Worm (Caenorhabditis elegans) whole organism, L1 larva: ENCODE measurements around the gene T26G10.4.

Experiments
- C04F5.9 ChIP-seq: sonication (generic microtip); optimal IDR thresholded peaks from 2 replicates; lab custom pipeline; 2016; ENCODE audit warnings: missing genetic modification characterization, missing compliant biosample characterization
- C16A3.4 ChIP-seq: fragments of 150-350 bp; optimal IDR thresholded peaks from 2 replicates; lab custom pipeline; 2014; ENCODE audit warnings: missing biosample characterization, missing genetic modification characterization
- C34B4.2 ChIP-seq: sonication (generic microtip); optimal IDR thresholded peaks from 2 replicates; lab custom pipeline; 2017; ENCODE audit warnings: mild to moderate bottlenecking, missing genetic modification characterization, missing compliant biosample characterization
- F16B12.6 ChIP-seq: fragments of 150-350 bp; optimal IDR thresholded peaks from 2 replicates; lab custom pipeline; 2014; ENCODE audit warnings: missing biosample characterization, missing genetic modification characterization
- Y116A8C.19 ChIP-seq: sonication (generic microtip); optimal IDR thresholded peaks from 2 replicates; lab custom pipeline; 2016; ENCODE audit warnings: missing compliant biosample characterization, missing genetic modification characterization, borderline replicate concordance
- aha-1 ChIP-seq: fragments of 150-350 bp; optimal IDR thresholded peaks from 2 replicates; lab custom pipeline; 2014; ENCODE audit warnings: missing biosample characterization, missing genetic modification characterization
- alr-1 ChIP-seq: fragments of 200-800 bp; sonication (Bioruptor generic); optimal IDR thresholded peaks from 2 replicates; lab custom pipeline; 2018; ENCODE audit warnings: borderline replicate concordance, mild to moderate bottlenecking, missing genetic modification characterization, missing compliant biosample characterization
- aly-2 ChIP-seq: fragments of 150-350 bp; optimal IDR thresholded peaks from 2 replicates; lab custom pipeline; 2014; ENCODE audit warnings: missing biosample characterization, missing genetic modification characterization
- ama-1 ChIP-seq: fragments of 150-350 bp; optimal IDR thresholded peaks from 2 replicates; lab custom pipeline; 2014
- blmp-1 ChIP-seq: fragments of 150-350 bp; optimal IDR thresholded peaks from 2 replicates; lab custom pipeline; 2014; ENCODE audit warnings: missing biosample characterization, missing genetic modification characterization
- ceh-8 ChIP-seq: fragments of 200-800 bp; sonication (Bioruptor generic); optimal IDR thresholded peaks from 2 replicates; lab custom pipeline; 2018; ENCODE audit warnings: mild to moderate bottlenecking, missing genetic modification characterization, moderate library complexity, missing compliant biosample characterization
- ceh-90 ChIP-seq: sonication (generic microtip); optimal IDR thresholded peaks from 2 replicates; lab custom pipeline; 2016; ENCODE audit warnings: missing genetic modification characterization, missing compliant biosample characterization
- dpl-1 ChIP-seq, 3 experiments: fragments of 150-350 bp in 2 of 3; sonication (generic microtip) in 1 of 3; optimal IDR thresholded peaks; 2 replicates each; lab custom pipeline; 2014 to 2017; ENCODE audit warnings: missing biosample characterization in 3 of 3, missing genetic modification characterization in 3 of 3, missing genetic modification reagents in 3 of 3
- egl-13 ChIP-seq: sonication (generic microtip); optimal IDR thresholded peaks from 2 replicates; lab custom pipeline; 2016; ENCODE audit warnings: missing genotype, missing genetic modification reagents, missing genetic modification characterization, missing compliant biosample characterization
- egl-27 ChIP-seq, 2 experiments: fragments of 150-350 bp in 1 of 2; sonication (generic microtip); optimal IDR thresholded peaks; 3 replicates each; lab custom pipeline; 2017 to 2018; ENCODE audit warnings: missing biosample characterization in 2 of 2, missing genetic modification characterization in 2 of 2, missing genetic modification reagents in 2 of 2
- elt-2 ChIP-seq: sonication (generic microtip); optimal IDR thresholded peaks from 2 replicates; lab custom pipeline; 2016; ENCODE audit warnings: missing genetic modification characterization, mild to moderate bottlenecking, inconsistent platforms, missing compliant biosample characterization, missing genetic modification reagents
- ets-5 ChIP-seq: fragments of 200-800 bp; sonication (Bioruptor generic); IDR thresholded peaks from 2 replicates; pipeline ENCODE4 v1.3.6; 2022; ENCODE audit warnings: missing genetic modification characterization, missing compliant biosample characterization
- fkh-10 ChIP-seq: sonication (generic microtip); optimal IDR thresholded peaks from 2 replicates; lab custom pipeline; 2017; ENCODE audit warnings: missing biosample characterization, missing genetic modification reagents, missing genetic modification characterization
- fkh-4 ChIP-seq: sonication (generic microtip); optimal IDR thresholded peaks from 2 replicates; lab custom pipeline; 2016; ENCODE audit warnings: missing compliant biosample characterization, missing genetic modification characterization, borderline replicate concordance
- fos-1 ChIP-seq: fragments of 150-350 bp; optimal IDR thresholded peaks from 2 replicates; lab custom pipeline; 2014; ENCODE audit warnings: missing biosample characterization, missing genetic modification characterization
- grh-1 ChIP-seq: fragments of 200-800 bp; sonication (Bioruptor generic); IDR thresholded peaks from 2 replicates; pipeline ENCODE4 v1.3.6; 2022; ENCODE audit warnings: missing genetic modification reagents, missing genetic modification characterization, missing compliant biosample characterization
- hlh-17 ChIP-seq: fragments of 200-800 bp; sonication (Bioruptor generic); optimal IDR thresholded peaks from 2 replicates; lab custom pipeline; 2018; ENCODE audit warnings: missing genetic modification characterization, mild to moderate bottlenecking, missing compliant biosample characterization, moderate library complexity, borderline replicate concordance
- hpl-2 ChIP-seq: fragments of 150-350 bp; optimal IDR thresholded peaks from 2 replicates; lab custom pipeline; 2014; ENCODE audit warnings: missing biosample characterization, missing genetic modification reagents, missing genetic modification characterization
- irx-1 ChIP-seq: sonication (generic microtip); optimal IDR thresholded peaks from 2 replicates; lab custom pipeline; 2016; ENCODE audit warnings: missing genetic modification characterization, missing compliant biosample characterization
- jun-1 ChIP-seq: fragments of 150-350 bp; optimal IDR thresholded peaks from 2 replicates; lab custom pipeline; 2014; ENCODE audit warnings: missing biosample characterization, missing genetic modification reagents, missing genetic modification characterization
- lin-14 ChIP-seq: fragments of 200-800 bp; sonication (Bioruptor generic); optimal IDR thresholded peaks from 2 replicates; lab custom pipeline; 2018; ENCODE audit warnings: mild to moderate bottlenecking, missing genetic modification characterization, moderate library complexity, missing compliant biosample characterization
- lin-15B ChIP-seq: fragments of 150-350 bp; sonication (generic microtip); optimal IDR thresholded peaks from 3 replicates; lab custom pipeline; 2014; ENCODE audit warnings: missing biosample characterization, missing genetic modification characterization
- lin-35 ChIP-seq, 2 experiments: fragments of 150-350 bp; optimal IDR thresholded peaks; 2 replicates each; lab custom pipeline; 2014; ENCODE audit warnings: missing biosample characterization in 2 of 2, missing genetic modification characterization in 2 of 2, missing genetic modification reagents in 2 of 2
- lir-3 ChIP-seq: sonication (generic microtip); optimal IDR thresholded peaks from 2 replicates; lab custom pipeline; 2016; ENCODE audit warnings: mild to moderate bottlenecking, missing genetic modification characterization, moderate library complexity, missing compliant biosample characterization; ENCODE audit not compliant: poor library complexity
- lsy-2 ChIP-seq, 2 experiments: fragments of 150-350 bp; optimal IDR thresholded peaks; 2 replicates each; lab custom pipeline; 2014; ENCODE audit warnings: missing biosample characterization in 2 of 2, missing genetic modification characterization in 2 of 2
- mab-9 ChIP-seq: fragments of 200-800 bp; sonication (Bioruptor generic); IDR thresholded peaks from 2 replicates; pipeline ENCODE4 v1.3.6; 2022; ENCODE audit warnings: missing genetic modification reagents, missing genetic modification characterization, missing compliant biosample characterization
- mdl-1 ChIP-seq, 2 experiments: fragments of 150-350 bp; optimal IDR thresholded peaks; 2 replicates each; lab custom pipeline; 2014 to 2017; ENCODE audit warnings: missing biosample characterization in 2 of 2, missing genetic modification characterization in 2 of 2, inconsistent platforms in 1 of 2
- mef-2 ChIP-seq: fragments of 150-350 bp; optimal IDR thresholded peaks from 2 replicates; lab custom pipeline; 2014; ENCODE audit warnings: missing biosample characterization, missing genetic modification characterization
- mep-1 ChIP-seq: fragments of 150-350 bp; optimal IDR thresholded peaks from 2 replicates; lab custom pipeline; 2014; ENCODE audit warnings: missing biosample characterization, missing genetic modification characterization
- nhr-11 ChIP-seq: fragments of 150-350 bp; optimal IDR thresholded peaks from 2 replicates; lab custom pipeline; 2014; ENCODE audit warnings: missing biosample characterization, missing genetic modification characterization
- nhr-19 ChIP-seq: fragments of 200-800 bp; sonication (Bioruptor generic); conservative IDR thresholded peaks from 2 replicates; pipeline ENCODE4 v1.3.6; 2022; ENCODE audit warnings: missing genetic modification characterization, missing compliant biosample characterization
- nhr-237 ChIP-seq: fragments of 150-350 bp; optimal IDR thresholded peaks from 2 replicates; lab custom pipeline; 2014; ENCODE audit warnings: missing biosample characterization, missing genetic modification characterization
- nhr-85 ChIP-seq: sonication (generic microtip); peaks from one replicate; lab custom pipeline; 2016; ENCODE audit warnings: missing genetic modification characterization, inconsistent platforms, missing compliant biosample characterization
- nhr-90 ChIP-seq: sonication (generic microtip); optimal IDR thresholded peaks from 2 replicates; lab custom pipeline; 2016; ENCODE audit warnings: mild to moderate bottlenecking, missing genetic modification characterization, missing compliant biosample characterization; ENCODE audit not compliant: poor library complexity
- snpc-4 ChIP-seq: fragments of 150-350 bp; optimal IDR thresholded peaks from 2 replicates; lab custom pipeline; 2014; ENCODE audit warnings: missing biosample characterization, missing genetic modification characterization
- snu-23 ChIP-seq: sonication (generic microtip); optimal IDR thresholded peaks from 2 replicates; lab custom pipeline; 2016; ENCODE audit warnings: missing genetic modification characterization, missing compliant biosample characterization
- sox-4 ChIP-seq: sonication (generic microtip); optimal IDR thresholded peaks from 2 replicates; lab custom pipeline; 2016; ENCODE audit warnings: missing genetic modification characterization, missing compliant biosample characterization
- sptf-1 ChIP-seq: fragments of 150-350 bp; optimal IDR thresholded peaks from 2 replicates; lab custom pipeline; 2014; ENCODE audit warnings: missing biosample characterization, missing genetic modification characterization
- tbx-2 ChIP-seq: sonication (generic microtip); optimal IDR thresholded peaks from 2 replicates; lab custom pipeline; 2016; ENCODE audit warnings: missing genetic modification characterization, missing compliant biosample characterization
- tlp-1 ChIP-seq: fragments of 150-350 bp; optimal IDR thresholded peaks from 2 replicates; lab custom pipeline; 2014; ENCODE audit warnings: missing biosample characterization, missing genetic modification characterization
- unc-30 ChIP-seq: sonication (generic microtip); optimal IDR thresholded peaks from 2 replicates; lab custom pipeline; 2017; ENCODE audit warnings: missing biosample characterization, missing genetic modification characterization
- xbp-1 ChIP-seq: sonication (generic microtip); optimal IDR thresholded peaks from 2 replicates; lab custom pipeline; 2016; ENCODE audit warnings: missing genetic modification characterization, missing compliant biosample characterization
- zip-4 ChIP-seq: fragments of 200-800 bp; sonication (Bioruptor generic); optimal IDR thresholded peaks from 2 replicates; lab custom pipeline; 2018; ENCODE audit warnings: mild to moderate bottlenecking, missing genetic modification characterization, moderate library complexity, missing compliant biosample characterization
- ztf-4 ChIP-seq: fragments of 150-350 bp; optimal IDR thresholded peaks from 2 replicates; lab custom pipeline; 2014; ENCODE audit warnings: missing biosample characterization, missing genetic modification characterization

Gene T26G10.4

ce11 chrIII:9453962-9454361 lies 33.6 kb downstream of the T26G10.4 start, which contains the start of gene F54C8.7:
TSS of gene F54C8.7 (minus strand) at chrIII:9454062.
- TF ChIP-seq F16B12.6 (no peak), irx-1 (tag; lab: Kevin White, UChicago) (no peak), ets-5 (no peak), fkh-10 (GFP tag; lab: Kevin White, UChicago) (no peak), lin-35 (GFP tag; optimal IDR thresholded peaks at IDR 0.05; lab: Kevin White, UChicago) (no peak), mep-1 (tag; lab: Kevin White, UChicago) (no peak), fos-1 (tag; lab: Kevin White, UChicago) (no peak), hpl-2 (no peak), jun-1 (no peak), nhr-85 (no peak), nhr-90 (no peak), snu-23 (GFP tag; lab: Kevin White, UChicago) (no peak), C16A3.4 (no peak)

- peak; percentile 68 for TF ChIP-seq blmp-1
- no peak for TF ChIP-seq alr-1 (tag; lab: Kevin White, UChicago)
These were observed 34.4 kb downstream of the T26G10.4 start for ce11 chrIII:9454730-9455129.

- TF ChIP-seq egl-13 (tag; lab: Kevin White, UChicago) (peak; percentile 82), xbp-1 (peak; percentile 87), tbx-2 (peak; percentile 87), mef-2 (tag; lab: Kevin White, UChicago) (peak; percentile 79), grh-1 (GFP tag; lab: Robert Waterston, UW) (peak; percentile 50), C04F5.9 (tag; lab: Kevin White, UChicago) (peak; percentile 37), dpl-1 (GFP tag; optimal IDR thresholded peaks at IDR 0.05; lab: Kevin White, UChicago) (peak; percentile 63 to 76 (median 75)), Y116A8C.19 (no peak), mab-9 (peak; percentile 60), aly-2 (no peak), aha-1 (tag; lab: Kevin White, UChicago) (peak; percentile 11), nhr-11 (tag; lab: Kevin White, UChicago) (peak; percentile 58), ceh-90 (tag; lab: Kevin White, UChicago) (no peak), lir-3 (tag; lab: Kevin White, UChicago) (peak; percentile 71), elt-2 (tag; lab: Kevin White, UChicago) (peak; percentile 97), ama-1 (lab: Kevin White, UChicago) (peak; percentile 48), fkh-4 (tag; lab: Kevin White, UChicago) (peak; percentile 32), sptf-1 (tag; lab: Kevin White, UChicago) (no peak), ceh-8 (GFP tag; lab: Kevin White, UChicago) (peak; percentile 14), zip-4 (GFP tag; lab: Kevin White, UChicago) (peak; percentile 59), nhr-85 (peak; percentile 92), tlp-1 (no peak), snu-23 (GFP tag; lab: Kevin White, UChicago) (peak; percentile 93), ztf-4 (tag; lab: Kevin White, UChicago) (peak; percentile 76), lin-15B (tag; lab: Kevin White, UChicago) (peak; percentile 61), hpl-2 (peak; percentile 55), mdl-1 (tag; optimal IDR thresholded peaks at IDR 0.05; lab: Kevin White, UChicago) (peak in 1 of 2 experiments; percentile 68), C34B4.2 (tag; lab: Kevin White, UChicago) (no peak), fos-1 (tag; lab: Kevin White, UChicago) (peak; percentile 77), hlh-17 (no peak), unc-30 (no peak), nhr-19 (GFP tag; lab: Robert Waterston, UW) (peak; percentile 89), snpc-4 (tag; lab: Kevin White, UChicago) (peak; percentile 40), lsy-2 (tag; optimal IDR thresholded peaks at IDR 0.05; lab: Kevin White, UChicago) (peak; percentile 99), nhr-237 (tag; lab: Kevin White, UChicago) (peak; percentile 61), sox-4 (tag; lab: Kevin White, UChicago) (peak; percentile 8), egl-27 (tag; optimal IDR thresholded peaks at IDR 0.05; lab: Kevin White, UChicago) (no peak), lin-14 (GFP tag; lab: Kevin White, UChicago) (peak; percentile 94)
These were observed 35.8 kb downstream of the T26G10.4 start, which contains the start of the genes rheb-1 and spk-1 for ce11 chrIII:9455980-9456658. TSS of gene rheb-1 (minus strand) at chrIII:9456030. TSS of gene spk-1 (plus strand) at chrIII:9456608.
